Fruit fly (Drosophila melanogaster): ENCODE measurements around the gene CG31848.

- TF ChIP-seq sna (GFP tag; IDR thresholded peaks at IDR 0.05; ENCODE audit: partially characterized antibody) = no peak
- no peak for TF ChIP-seq cg (GFP tag; optimal IDR thresholded peaks at IDR 0.05)
- no peak for TF ChIP-seq h (optimal IDR thresholded peaks at IDR 0.05)
- no peak for TF ChIP-seq Sin3A (optimal IDR thresholded peaks at IDR 0.05)
- no peak for TF ChIP-seq Doc3 (GFP tag; IDR thresholded peaks at IDR 0.05; ENCODE audit: partially characterized antibody)
- no peak for TF ChIP-seq CG32532 (GFP tag; IDR thresholded peaks at IDR 0.05)
- no peak for TF ChIP-seq Poxn (GFP tag; IDR thresholded peaks at IDR 0.05)
- no peak for TF ChIP-seq gro (GFP tag; optimal IDR thresholded peaks at IDR 0.05)
- TF ChIP-seq klu (GFP tag; IDR thresholded peaks at IDR 0.05) = no peak
- TF ChIP-seq CG8478 (optimal IDR thresholded peaks at IDR 0.05) = no peak
- TF ChIP-seq CG3163 (GFP tag; optimal IDR thresholded peaks at IDR 0.05) = no peak
- no peak for TF ChIP-seq wdn (GFP tag; IDR thresholded peaks at IDR 0.05)
- TF ChIP-seq PHDP (tag; optimal IDR thresholded peaks at IDR 0.05) = no peak
- TF ChIP-seq row (GFP tag; IDR thresholded peaks at IDR 0.05) = 0 out of 3 replicates have a peak, but pooled peaks have one; percentile 21
These were observed 951 bp upstream of the CG31848 start for dm6 chr2L:13266627-13267026.
